Worm (Caenorhabditis elegans): ENCODE results near the gene unc-130.

ce11 chrII:11242918-11243317, 38.8 kb upstream of the unc-130 start:
- TF ChIP-seq ama-1 (optimal IDR thresholded peaks at IDR 0.05) = no peak
- no peak for TF ChIP-seq mab-5 (tag; optimal IDR thresholded peaks at IDR 0.05)
- TF ChIP-seq zag-1 (tag; optimal IDR thresholded peaks at IDR 0.05) = no peak
- TF ChIP-seq Y55F3AM.14 (GFP tag; optimal IDR thresholded peaks at IDR 0.05) = no peak
- TF ChIP-seq blmp-1 (tag; optimal IDR thresholded peaks at IDR 0.05; ENCODE audit: insufficient read depth) = no peak
- TF ChIP-seq skn-1 (tag; optimal IDR thresholded peaks at IDR 0.05) = no peak
- no peak for TF ChIP-seq mdl-1 (tag; optimal IDR thresholded peaks at IDR 0.05)
- no peak for TF ChIP-seq sma-3 (GFP tag; optimal IDR thresholded peaks at IDR 0.05)
- no peak for TF ChIP-seq unc-39 (tag; optimal IDR thresholded peaks at IDR 0.05)
- TF ChIP-seq unc-62 (GFP tag; optimal IDR thresholded peaks at IDR 0.05) = no peak
- no peak for TF ChIP-seq lin-39 (tag; optimal IDR thresholded peaks at IDR 0.05)
- no peak for TF ChIP-seq nhr-11 (tag; optimal IDR thresholded peaks at IDR 0.05)

Data from whole organism, L2 larva.